Fruit fly (Drosophila melanogaster) whole organism, embryonic: ENCODE data around the gene car.

Experiments
- CG10267 ChIP-seq: fragments of 200-800 bp; sonication (Bioruptor generic); optimal IDR thresholded peaks from 2 replicates; lab custom pipeline; 2018; ENCODE audit warnings: missing biosample characterization, mild to moderate bottlenecking, missing genetic modification characterization, moderate library complexity
- CG13624 ChIP-seq: fragments of 200-800 bp; sonication (Bioruptor generic); optimal IDR thresholded peaks from 2 replicates; lab custom pipeline; 2016; ENCODE audit warnings: missing biosample characterization, missing genetic modification characterization
- CG14710 ChIP-seq: fragments of 200-800 bp; sonication (Bioruptor generic); optimal IDR thresholded peaks from 3 replicates; lab custom pipeline; 2019; ENCODE audit warnings: missing biosample characterization, mild to moderate bottlenecking, missing genetic modification characterization, moderate library complexity
- CG17802 ChIP-seq: fragments of 200-800 bp; sonication (Bioruptor generic); optimal IDR thresholded peaks from 2 replicates; lab custom pipeline; 2018; ENCODE audit warnings: missing biosample characterization, mild to moderate bottlenecking, missing genetic modification characterization, moderate library complexity
- CG18599 ChIP-seq: fragments of 200-800 bp; sonication (Bioruptor generic); optimal IDR thresholded peaks from 3 replicates; lab custom pipeline; 2017; ENCODE audit warnings: missing biosample characterization, missing genetic modification characterization, mild to moderate bottlenecking, moderate library complexity, missing genetic modification reagents
- CG2116 ChIP-seq: fragments of 200-800 bp; sonication (Bioruptor generic); optimal IDR thresholded peaks from 3 replicates; lab custom pipeline; 2018; ENCODE audit warnings: missing biosample characterization, mild to moderate bottlenecking, missing genetic modification characterization
- CG2712 ChIP-seq: fragments of 200-800 bp; optimal IDR thresholded peaks from 3 replicates; lab custom pipeline; 2019; ENCODE audit warnings: missing biosample characterization, mild to moderate bottlenecking, missing genetic modification characterization, moderate library complexity
- CG3065 ChIP-seq: fragments of 200-800 bp; sonication (Bioruptor generic); optimal IDR thresholded peaks from 2 replicates; lab custom pipeline; 2016; ENCODE audit warnings: missing biosample characterization, missing genetic modification characterization
- CG32772 ChIP-seq: fragments of 200-800 bp; sonication (Bioruptor generic); IDR thresholded peaks from 2 replicates; pipeline ENCODE4 v1.3.6; 2022; ENCODE audit warnings: missing biosample characterization, missing genetic modification characterization
- CG33557 ChIP-seq: fragments of 200-800 bp; sonication (Bioruptor generic); optimal IDR thresholded peaks from 2 replicates; lab custom pipeline; 2019; ENCODE audit warnings: missing biosample characterization, mild to moderate bottlenecking, missing genetic modification characterization, moderate library complexity
- CG3995 ChIP-seq: fragments of 200-800 bp; sonication (Bioruptor generic); optimal IDR thresholded peaks from 3 replicates; lab custom pipeline; 2016; ENCODE audit warnings: missing biosample characterization, missing genetic modification characterization
- CG42726 ChIP-seq: fragments of 200-800 bp; sonication (Bioruptor generic); IDR thresholded peaks from 2 replicates; pipeline ENCODE4 v1.3.6; 2022; ENCODE audit warnings: missing biosample characterization, missing genetic modification characterization; ENCODE audit not compliant: partially characterized antibody
- CG5245 ChIP-seq: fragments of 200-800 bp; sonication (Bioruptor generic); optimal IDR thresholded peaks from 3 replicates; lab custom pipeline; 2016; ENCODE audit warnings: missing biosample characterization, missing genetic modification characterization
- CG6689 ChIP-seq: fragments of 200-800 bp; sonication (Bioruptor generic); IDR thresholded peaks from 2 replicates; pipeline ENCODE4 v1.3.6; 2022; ENCODE audit warnings: missing biosample characterization, missing genetic modification characterization
- CG6791 ChIP-seq: fragments of 200-800 bp; sonication (Bioruptor generic); IDR thresholded peaks from 3 replicates; pipeline ENCODE4 v1.3.6; 2022; ENCODE audit warnings: missing biosample characterization, missing genetic modification characterization; ENCODE audit not compliant: partially characterized antibody
- CG7786 ChIP-seq: fragments of 200-800 bp; sonication (Bioruptor generic); optimal IDR thresholded peaks from 2 replicates; lab custom pipeline; 2016; ENCODE audit warnings: missing biosample characterization, missing genetic modification characterization
- CG8290 ChIP-seq, 3 experiments: fragments of 200-800 bp; sonication (Bioruptor generic); optimal IDR thresholded peaks; 2 replicates each; lab custom pipeline; 2016 to 2019; ENCODE audit warnings: missing biosample characterization in 3 of 3, missing genetic modification characterization in 3 of 3, mild to moderate bottlenecking in 2 of 3, moderate library complexity in 1 of 3
- Dll ChIP-seq: fragments of 200-800 bp; sonication (Bioruptor generic); IDR thresholded peaks from 4 replicates; pipeline ENCODE4 v1.3.6; 2022; ENCODE audit warnings: missing biosample characterization, missing genetic modification characterization; ENCODE audit not compliant: partially characterized antibody
- Doc3 ChIP-seq: fragments of 200-800 bp; sonication (Bioruptor generic); IDR thresholded peaks from 3 replicates; pipeline ENCODE4 v1.3.6; 2022; ENCODE audit warnings: missing biosample characterization, missing genetic modification characterization; ENCODE audit not compliant: partially characterized antibody
- Dref ChIP-seq: fragments of 200-800 bp; sonication (Bioruptor generic); IDR thresholded peaks from 2 replicates; pipeline ENCODE4 v1.3.6; 2022; ENCODE audit warnings: missing biosample characterization, missing genetic modification characterization
- Ets65A ChIP-seq: fragments of 200-800 bp; sonication (Bioruptor generic); peaks from one replicate; lab custom pipeline; 2016; ENCODE audit warnings: missing biosample characterization, missing genetic modification characterization
- Med ChIP-seq: fragments of 200-800 bp; sonication (Bioruptor generic); peaks from one replicate; lab custom pipeline; 2016; ENCODE audit warnings: missing biosample characterization, missing genetic modification characterization, mild to moderate bottlenecking, inconsistent platforms, moderate library complexity
- Myb ChIP-seq: fragments of 200-800 bp; sonication (Bioruptor generic); optimal IDR thresholded peaks from 2 replicates; lab custom pipeline; 2016; ENCODE audit warnings: missing biosample characterization, missing genetic modification characterization
- NK7.1 ChIP-seq: fragments of 200-800 bp; sonication (Bioruptor generic); optimal IDR thresholded peaks from 3 replicates; lab custom pipeline; 2016; ENCODE audit warnings: missing biosample characterization, missing genetic modification characterization
- Nf-YC ChIP-seq: fragments of 200-800 bp; optimal IDR thresholded peaks from 3 replicates; lab custom pipeline; 2019; ENCODE audit warnings: missing biosample characterization, mild to moderate bottlenecking, missing genetic modification characterization, moderate library complexity
- Ptx1 ChIP-seq: fragments of 200-800 bp; sonication (Bioruptor generic); IDR thresholded peaks from 2 replicates; pipeline ENCODE4 v1.3.6; 2022; ENCODE audit warnings: missing biosample characterization, missing genetic modification characterization
- Scr ChIP-seq: fragments of 200-800 bp; sonication (Bioruptor generic); IDR thresholded peaks from 2 replicates; pipeline ENCODE4 v1.3.6; 2022; ENCODE audit warnings: missing biosample characterization, missing genetic modification characterization; ENCODE audit not compliant: partially characterized antibody
- Sox102F ChIP-seq: fragments of 200-800 bp; sonication (Bioruptor generic); optimal IDR thresholded peaks from 2 replicates; lab custom pipeline; 2018; ENCODE audit warnings: missing biosample characterization, mild to moderate bottlenecking, missing genetic modification characterization, moderate library complexity
- Vsx1 ChIP-seq: fragments of 200-800 bp; sonication (Bioruptor generic); optimal IDR thresholded peaks from 2 replicates; lab custom pipeline; 2017; ENCODE audit warnings: missing biosample characterization, mild to moderate bottlenecking, missing genetic modification characterization, missing genetic modification reagents
- al ChIP-seq: fragments of 200-800 bp; sonication (Bioruptor generic); IDR thresholded peaks from 2 replicates; pipeline ENCODE4 v1.3.6; 2022; ENCODE audit warnings: missing biosample characterization, missing genetic modification characterization
- amos ChIP-seq: fragments of 200-800 bp; sonication (Bioruptor generic); IDR thresholded peaks from 2 replicates; pipeline ENCODE4 v1.3.6; 2022; ENCODE audit warnings: missing biosample characterization, missing genetic modification characterization; ENCODE audit not compliant: partially characterized antibody
- az2 ChIP-seq: fragments of 200-800 bp; sonication (Bioruptor generic); optimal IDR thresholded peaks from 3 replicates; lab custom pipeline; 2016; ENCODE audit warnings: missing biosample characterization, missing genetic modification characterization
- bsh ChIP-seq, 2 experiments: fragments of 200-800 bp; sonication (Bioruptor generic); optimal IDR thresholded peaks; 2 replicates each; lab custom pipeline; 2017 to 2018; ENCODE audit warnings: mild to moderate bottlenecking in 2 of 2, missing biosample characterization in 2 of 2, missing genetic modification characterization in 2 of 2, moderate library complexity in 1 of 2
- dpn ChIP-seq, 2 experiments: fragments of 200-800 bp; sonication (Bioruptor generic); optimal IDR thresholded peaks; 3 replicates each; lab custom pipeline; 2016; ENCODE audit warnings: missing biosample characterization in 2 of 2, missing genetic modification characterization in 2 of 2
- dysf ChIP-seq: fragments of 200-800 bp; sonication (Bioruptor generic); IDR thresholded peaks from 3 replicates; pipeline ENCODE4 v1.3.6; 2022; ENCODE audit warnings: missing biosample characterization, missing genetic modification characterization
- hb ChIP-seq: fragments of 200-800 bp; sonication (Bioruptor generic); IDR thresholded peaks from 3 replicates; pipeline ENCODE4 v1.3.6; 2022; ENCODE audit warnings: missing biosample characterization, missing genetic modification characterization; ENCODE audit not compliant: partially characterized antibody
- ind ChIP-seq: fragments of 200-800 bp; sonication (Bioruptor generic); optimal IDR thresholded peaks from 3 replicates; lab custom pipeline; 2016; ENCODE audit warnings: missing biosample characterization, missing genetic modification characterization
- inv ChIP-seq: fragments of 200-800 bp; sonication (Bioruptor generic); IDR thresholded peaks from 2 replicates; pipeline ENCODE4 v1.3.6; 2022; ENCODE audit warnings: missing biosample characterization, missing genetic modification characterization; ENCODE audit not compliant: partially characterized antibody
- jumu ChIP-seq: fragments of 200-800 bp; sonication (Bioruptor generic); optimal IDR thresholded peaks from 3 replicates; lab custom pipeline; 2016; ENCODE audit warnings: missing biosample characterization, missing genetic modification characterization
- klu ChIP-seq: fragments of 200-800 bp; sonication (Bioruptor generic); IDR thresholded peaks from 2 replicates; pipeline ENCODE4 v1.3.6; 2022; ENCODE audit warnings: missing biosample characterization, missing genetic modification characterization
- knrl ChIP-seq: fragments of 200-800 bp; sonication (Bioruptor generic); IDR thresholded peaks from 3 replicates; pipeline ENCODE4 v1.3.6; 2022; ENCODE audit warnings: missing biosample characterization, missing genetic modification characterization; ENCODE audit not compliant: partially characterized antibody
- lilli ChIP-seq: fragments of 200-800 bp; sonication (Bioruptor generic); optimal IDR thresholded peaks from 3 replicates; lab custom pipeline; 2016; ENCODE audit warnings: missing biosample characterization, missing genetic modification characterization
- mirr ChIP-seq: fragments of 200-800 bp; sonication (Bioruptor generic); optimal IDR thresholded peaks from 3 replicates; lab custom pipeline; 2018; ENCODE audit warnings: missing biosample characterization, mild to moderate bottlenecking, missing genetic modification characterization
- sens ChIP-seq: fragments of 200-800 bp; sonication (Bioruptor generic); peaks from one replicate; lab custom pipeline; 2016; ENCODE audit warnings: missing biosample characterization, missing genetic modification characterization
- slbo ChIP-seq: fragments of 200-800 bp; sonication (Bioruptor generic); IDR thresholded peaks from 2 replicates; pipeline ENCODE4 v1.3.6; 2022; ENCODE audit warnings: missing biosample characterization, missing genetic modification characterization
- ssp ChIP-seq: fragments of 200-800 bp; sonication (Bioruptor generic); IDR thresholded peaks from 2 replicates; pipeline ENCODE4 v1.3.6; 2022; ENCODE audit warnings: missing biosample characterization, missing genetic modification characterization
- trem ChIP-seq: fragments of 200-800 bp; optimal IDR thresholded peaks from 3 replicates; lab custom pipeline; 2019; ENCODE audit warnings: missing biosample characterization, mild to moderate bottlenecking, missing genetic modification characterization, moderate library complexity
- zfh2 ChIP-seq: fragments of 200-800 bp; sonication (Bioruptor generic); optimal IDR thresholded peaks from 2 replicates; lab custom pipeline; 2016; ENCODE audit warnings: missing biosample characterization, missing genetic modification characterization

Gene car

DNA sequence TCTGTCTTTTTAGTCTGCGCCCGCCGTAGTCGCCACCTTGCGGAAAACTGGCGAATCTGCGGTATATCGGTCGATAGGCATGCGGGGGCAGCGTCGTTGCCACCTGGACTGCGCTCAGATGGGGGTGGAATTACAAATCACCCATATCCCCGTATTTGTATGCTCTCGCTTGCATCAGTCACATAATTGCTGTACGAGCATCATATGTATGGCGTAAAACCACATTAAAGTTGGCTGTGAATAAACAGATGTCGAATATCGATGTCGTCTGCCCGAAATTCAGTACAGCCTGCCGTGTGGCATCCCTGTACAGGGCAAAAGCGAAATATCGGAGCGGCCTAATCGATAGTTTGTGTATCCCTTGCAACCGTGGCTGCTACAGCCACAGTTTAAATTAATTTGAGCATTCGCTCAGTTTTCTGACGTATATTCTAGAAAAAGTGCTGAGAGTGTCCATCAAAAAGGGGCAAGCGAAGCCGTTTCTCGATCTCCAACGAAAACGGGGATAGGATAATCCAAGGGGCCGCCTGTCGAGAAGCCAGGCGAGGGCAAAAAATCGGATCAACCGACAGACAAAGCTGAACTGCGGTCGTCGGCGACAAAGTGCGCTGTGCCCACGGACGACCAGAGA is 44.0 kb upstream of the car start, which contains the start of the genes Idh3a and CoRest (continued):
- TF ChIP-seq CG6689 (0 out of 2 replicates have a peak, but pooled peaks have one; percentile 28), CG3995 (GFP tag; lab: Kevin White, UChicago) (peak; percentile 8), az2 (GFP tag; lab: Kevin White, UChicago) (no peak), CG5245 (GFP tag; lab: Kevin White, UChicago) (no peak), CG7786 (GFP tag; lab: Kevin White, UChicago) (peak; percentile 4), CG2116 (peak; percentile 98), Vsx1 (GFP tag; lab: Kevin White, UChicago) (no peak), dysf (GFP tag; lab: Robert Waterston, UW) (peak; percentile 53; the same call in 2 of the 3 replicates), knrl (GFP tag; lab: Robert Waterston, UW) (peak; percentile 81), Doc3 (GFP tag; lab: Robert Waterston, UW) (peak; percentile 53; the same call in 2 of the 3 replicates), mirr (peak; percentile 13), sens (GFP tag; lab: Kevin White, UChicago) (peak; percentile 47), klu (GFP tag; lab: Robert Waterston, UW) (peak; percentile 78), slbo (peak; percentile 39; the same call in 1 of the 2 replicates), Dll (GFP tag; lab: Robert Waterston, UW) (peak; percentile 77), dpn (GFP tag; optimal IDR thresholded peaks at IDR 0.05; lab: Kevin White, UChicago) (peak; percentile 15 to 41), inv (peak; percentile 69), bsh (GFP tag; optimal IDR thresholded peaks at IDR 0.05; lab: Kevin White, UChicago) (no peak), lilli (GFP tag; lab: Kevin White, UChicago) (peak; percentile 15), CG42726 (GFP tag; lab: Robert Waterston, UW) (0 out of 2 replicates have a peak, but pooled peaks have one; percentile 14), ind (peak; percentile 47), CG18599 (GFP tag; lab: Kevin White, UChicago) (peak; percentile 2), Ets65A (GFP tag; lab: Kevin White, UChicago) (peak; percentile 86), CG17802 (peak; percentile 7), Dref (GFP tag; lab: Robert Waterston, UW) (peak; percentile 76), Nf-YC (tag; lab: Kevin White, UChicago) (peak; percentile 2), amos (peak; percentile 69), CG8290 (GFP tag; optimal IDR thresholded peaks at IDR 0.05; lab: Kevin White, UChicago) (peak; percentile 18), CG8290 (tag; optimal IDR thresholded peaks at IDR 0.05; lab: Kevin White, UChicago) (no peak), Myb (peak; percentile 76), jumu (GFP tag; lab: Kevin White, UChicago) (peak; percentile 36), hb (GFP tag; lab: Robert Waterston, UW) (peak; percentile 60; the same call in 1 of the 3 replicates), al (GFP tag; lab: Robert Waterston, UW) (0 out of 2 replicates have a peak, but pooled peaks have one; percentile 10), CG33557 (GFP tag; lab: Kevin White, UChicago) (no peak), ssp (0 out of 2 replicates have a peak, but pooled peaks have one; percentile 20), CG14710 (tag; lab: Kevin White, UChicago) (peak; percentile 63), trem (peak; percentile 34), CG32772 (no peak), CG6791 (GFP tag; lab: Robert Waterston, UW) (peak; percentile 54; the same call in 2 of the 3 replicates), CG3065 (GFP tag; lab: Kevin White, UChicago) (no peak), Sox102F (no peak), Ptx1 (peak; percentile 50), Scr (GFP tag; lab: Robert Waterston, UW) (peak; percentile 81), zfh2 (GFP tag; lab: Kevin White, UChicago) (peak; percentile 51), CG10267 (tag; lab: Kevin White, UChicago) (peak; percentile 31), CG2712 (tag; lab: Kevin White, UChicago) (peak; percentile 38), NK7.1 (no peak), Med (GFP tag; lab: Kevin White, UChicago) (peak; percentile 73), CG13624 (GFP tag; lab: Kevin White, UChicago) (peak; percentile 16)
